Fruit fly (Drosophila melanogaster) whole organism, wandering third instar larva: ENCODE data around the gene CG3104.

Source experiments
- Hnf4 ChIP-seq: fragments of 200-800 bp; sonication (Bioruptor generic); optimal IDR thresholded peaks from 2 replicates; lab custom pipeline; 2016; ENCODE audit warnings: missing biosample characterization, mild to moderate bottlenecking, missing genetic modification characterization
- Hr78 ChIP-seq: fragments of >200 bp; optimal IDR thresholded peaks from 2 replicates; lab custom pipeline; 2017; ENCODE audit warnings: missing biosample characterization, missing genetic modification characterization
- Jra ChIP-seq: sonication (Bioruptor generic); optimal IDR thresholded peaks from 2 replicates; lab custom pipeline; 2016; ENCODE audit warnings: missing biosample characterization, missing genetic modification characterization
- dl ChIP-seq, 2 experiments: fragments of 175-275, 200-275 bp in 1 of 2; fragments of 200-275 bp in 1 of 2; sonication (Bioruptor generic); optimal IDR thresholded peaks; lab custom pipeline; 2018; ENCODE audit warnings: mild to moderate bottlenecking in 2 of 2, missing biosample characterization in 2 of 2, missing genetic modification characterization in 2 of 2, moderate library complexity in 2 of 2; ENCODE audit not compliant: partially characterized antibody in 2 of 2, insufficient read depth in 1 of 2

- no peak for TF ChIP-seq Hr78 (GFP tag; lab: Kevin White, UChicago)
- TF ChIP-seq dl (GFP tag; optimal IDR thresholded peaks at IDR 0.05; lab: Kevin White, UChicago; ENCODE audit: insufficient read depth in 1 of 2, partially characterized antibody in 2 of 2), result no peak
- no peak for TF ChIP-seq Jra (GFP tag; lab: Kevin White, UChicago)
- no peak for TF ChIP-seq Hnf4 (GFP tag; lab: Kevin White, UChicago)
Measured at dm6 chr2L:2844413-2844812, 11.2 kb downstream of the CG3104 start, which contains the start of gene CG18558.
